Worm (Caenorhabditis elegans) whole organism, midembryonic: ENCODE data around the gene gnrr-2.

ENCODE experiments used
- T22C8.4 ChIP-seq: fragments of 200-800 bp; sonication (Bioruptor generic); IDR thresholded peaks from 2 replicates; pipeline ENCODE4 v1.3.6; 2022; ENCODE audit warnings: missing genetic modification characterization, missing compliant biosample characterization
- cog-1 ChIP-seq: sonication (generic microtip); optimal IDR thresholded peaks from 2 replicates; lab custom pipeline; 2016; ENCODE audit warnings: missing genetic modification characterization, missing compliant biosample characterization
- flt-1 ChIP-seq: fragments of 200-800 bp; sonication (Bioruptor generic); IDR thresholded peaks from 2 replicates; pipeline ENCODE4 v1.3.6; 2022; ENCODE audit warnings: missing genetic modification characterization, missing compliant biosample characterization
- klf-2 ChIP-seq: fragments of 200-800 bp; sonication (Bioruptor generic); conservative IDR thresholded peaks from 2 replicates; pipeline ENCODE4 v1.3.6; 2022; ENCODE audit warnings: missing genetic modification reagents, missing genetic modification characterization, missing compliant biosample characterization
- med-1 ChIP-seq: sonication (generic microtip); optimal IDR thresholded peaks from 2 replicates; lab custom pipeline; 2017; ENCODE audit warnings: missing genetic modification characterization, mild to moderate bottlenecking, missing compliant biosample characterization, antibody characterized with exemption, missing genetic modification reagents; ENCODE audit not compliant: insufficient read depth
- tab-1 ChIP-seq: fragments of 200-800 bp; sonication (Bioruptor generic); IDR thresholded peaks from 2 replicates; pipeline ENCODE4 v1.3.6; 2022; ENCODE audit warnings: missing genetic modification characterization, missing compliant biosample characterization
- ztf-23 ChIP-seq: fragments of 200-800 bp; sonication (Bioruptor generic); IDR thresholded peaks from 2 replicates; pipeline ENCODE4 v1.3.6; 2022; ENCODE audit warnings: missing genetic modification reagents, missing genetic modification characterization, missing compliant biosample characterization

- TF ChIP-seq tab-1 (GFP tag; lab: Robert Waterston, UW) (no peak), cog-1 (tag; lab: Kevin White, UChicago) (no peak), klf-2 (no peak), med-1 (GFP tag; lab: Kevin White, UChicago) (no peak), T22C8.4 (GFP tag; lab: Robert Waterston, UW) (no peak), flt-1 (GFP tag; lab: Robert Waterston, UW) (no peak), ztf-23 (GFP tag; lab: Robert Waterston, UW) (no peak)
Measured at ce11 chrV:14440841-14441240, 32.0 kb downstream of the gnrr-2 start, which contains the start of gene F23B12.4.
